Worm (Caenorhabditis elegans) whole organism, L4/young adult: Measurements from ENCODE around the gene F01D5.3.

Experiments used
- W03F9.2 ChIP-seq: fragments of 150-350 bp; optimal IDR thresholded peaks from 2 replicates; lab custom pipeline; 2014; ENCODE audit warnings: missing biosample characterization, missing genetic modification characterization
- dao-5 ChIP-seq: sonication (generic microtip); optimal IDR thresholded peaks from 2 replicates; lab custom pipeline; 2016; ENCODE audit warnings: missing genotype, missing genetic modification characterization, moderate library complexity, missing compliant biosample characterization
- him-1 ChIP-seq: sonication (generic microtip); optimal IDR thresholded peaks from 2 replicates; lab custom pipeline; 2016; ENCODE audit warnings: missing genotype, missing genetic modification reagents, missing genetic modification characterization, missing compliant biosample characterization

DNA sequence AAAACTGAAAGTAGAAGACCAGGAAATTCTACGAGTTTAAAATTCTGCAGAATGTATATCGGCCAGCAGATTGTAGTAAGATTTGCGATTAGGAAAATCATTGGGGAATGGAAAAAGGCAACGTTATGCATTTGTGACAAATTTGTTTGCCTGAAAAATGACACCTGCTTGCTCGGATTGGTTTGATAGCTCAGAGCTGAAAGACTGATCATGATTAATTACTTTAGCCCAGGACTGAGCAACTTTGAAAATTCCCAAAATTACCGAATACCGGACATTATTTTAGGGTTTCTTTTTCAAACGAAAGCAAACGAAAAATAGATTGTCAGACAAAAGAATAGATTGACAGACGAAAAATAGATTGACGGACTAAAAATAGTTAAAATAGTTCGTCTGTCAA is 15.4 kb downstream of the F01D5.3 start, which contains the start of gene sre-47:
- TF ChIP-seq W03F9.2 (tag; lab: Kevin White, UChicago) (no peak), him-1 (tag; lab: Kevin White, UChicago) (no peak), dao-5 (tag; lab: Kevin White, UChicago) (no peak)
